Fruit fly (Drosophila melanogaster) whole organism, embryonic: ENCODE data around the gene CG13449.

Experiments
- ATbp ChIP-seq: fragments of 200-800 bp; sonication (Bioruptor generic); optimal IDR thresholded peaks from 2 replicates; lab custom pipeline; 2017; ENCODE audit warnings: missing biosample characterization, mild to moderate bottlenecking, missing genetic modification characterization, missing genetic modification reagents
- Adf1 ChIP-seq: fragments of 200-800 bp; sonication (Bioruptor generic); IDR thresholded peaks from 2 replicates; pipeline ENCODE4 v1.3.6; 2022; ENCODE audit warnings: missing biosample characterization, missing genetic modification characterization
- CG11723 ChIP-seq: fragments of 200-800 bp; sonication (Bioruptor generic); optimal IDR thresholded peaks from 2 replicates; lab custom pipeline; 2017; ENCODE audit warnings: missing biosample characterization, mild to moderate bottlenecking, missing genetic modification characterization
- CG12299 ChIP-seq: fragments of 200-800 bp; sonication (Bioruptor generic); optimal IDR thresholded peaks from 2 replicates; lab custom pipeline; 2018; ENCODE audit warnings: missing biosample characterization, mild to moderate bottlenecking, missing genetic modification characterization
- CG14441 ChIP-seq: fragments of 200-800 bp; sonication (Bioruptor generic); IDR thresholded peaks from 2 replicates; pipeline ENCODE4 v1.3.6; 2022; ENCODE audit warnings: missing biosample characterization, missing genetic modification characterization
- CG1647 ChIP-seq: fragments of 200-800 bp; sonication (Bioruptor generic); optimal IDR thresholded peaks from 3 replicates; lab custom pipeline; 2016; ENCODE audit warnings: missing biosample characterization, missing genetic modification characterization
- CG16779 ChIP-seq: fragments of 200-800 bp; sonication (Bioruptor generic); IDR thresholded peaks from 2 replicates; pipeline ENCODE4 v1.3.6; 2022; ENCODE audit warnings: missing biosample characterization, missing genetic modification characterization
- CG17186 ChIP-seq: fragments of 200-800 bp; sonication (Bioruptor generic); optimal IDR thresholded peaks from 3 replicates; lab custom pipeline; 2017; ENCODE audit warnings: missing biosample characterization, missing genetic modification reagents, missing genetic modification characterization
- CG2202 ChIP-seq: fragments of 200-800 bp; sonication (Bioruptor generic); optimal IDR thresholded peaks from 2 replicates; lab custom pipeline; 2018; ENCODE audit warnings: missing biosample characterization, mild to moderate bottlenecking, missing genetic modification characterization
- CG2712 ChIP-seq: fragments of 200-800 bp; optimal IDR thresholded peaks from 3 replicates; lab custom pipeline; 2019; ENCODE audit warnings: missing biosample characterization, mild to moderate bottlenecking, missing genetic modification characterization, moderate library complexity
- CG32532 ChIP-seq: fragments of 200-800 bp; sonication (Bioruptor generic); IDR thresholded peaks from 2 replicates; pipeline ENCODE4 v1.3.6; 2022; ENCODE audit warnings: missing biosample characterization, missing genetic modification characterization
- CG34224 ChIP-seq: fragments of 200-800 bp; sonication (Bioruptor generic); IDR thresholded peaks from 3 replicates; pipeline ENCODE4 v1.3.6; 2022; ENCODE audit warnings: missing biosample characterization, missing genetic modification characterization; ENCODE audit not compliant: partially characterized antibody
- CG3995 ChIP-seq: fragments of 200-800 bp; sonication (Bioruptor generic); optimal IDR thresholded peaks from 3 replicates; lab custom pipeline; 2016; ENCODE audit warnings: missing biosample characterization, missing genetic modification characterization
- CG4282 ChIP-seq: fragments of 200-800 bp; sonication (Bioruptor generic); optimal IDR thresholded peaks from 2 replicates; lab custom pipeline; 2016; ENCODE audit warnings: missing biosample characterization, missing genetic modification characterization
- CG7271 ChIP-seq: fragments of 200-800 bp; sonication (Bioruptor generic); optimal IDR thresholded peaks from 2 replicates; lab custom pipeline; 2018; ENCODE audit warnings: missing biosample characterization, mild to moderate bottlenecking, missing genetic modification characterization, moderate library complexity
- CG7556 ChIP-seq: fragments of 200-800 bp; sonication (Bioruptor generic); optimal IDR thresholded peaks from 2 replicates; lab custom pipeline; 2017; ENCODE audit warnings: missing biosample characterization, mild to moderate bottlenecking, missing genetic modification characterization
- CG8290 ChIP-seq, 3 experiments: fragments of 200-800 bp; sonication (Bioruptor generic); optimal IDR thresholded peaks; 2 replicates each; lab custom pipeline; 2016 to 2019; ENCODE audit warnings: missing biosample characterization in 3 of 3, missing genetic modification characterization in 3 of 3, mild to moderate bottlenecking in 2 of 3, moderate library complexity in 1 of 3
- CG9609 ChIP-seq: fragments of 200-800 bp; sonication (Bioruptor generic); optimal IDR thresholded peaks from 3 replicates; lab custom pipeline; 2016; ENCODE audit warnings: missing biosample characterization, missing genetic modification characterization
- CG9797 ChIP-seq: fragments of 200-800 bp; sonication (Bioruptor generic); optimal IDR thresholded peaks from 3 replicates; lab custom pipeline; 2018; ENCODE audit warnings: missing biosample characterization, mild to moderate bottlenecking, missing genetic modification characterization
- CG9932 ChIP-seq: fragments of 200-800 bp; sonication (Bioruptor generic); IDR thresholded peaks from 2 replicates; pipeline ENCODE4 v1.3.6; 2022; ENCODE audit warnings: missing biosample characterization, missing genetic modification characterization
- Dad ChIP-seq: fragments of 200-800 bp; sonication (Bioruptor generic); optimal IDR thresholded peaks from 3 replicates; lab custom pipeline; 2016; ENCODE audit warnings: missing biosample characterization, missing genetic modification characterization
- Dbx ChIP-seq: fragments of 200-800 bp; sonication (Bioruptor generic); IDR thresholded peaks from 3 replicates; pipeline ENCODE4 v1.3.6; 2022; ENCODE audit warnings: missing biosample characterization, missing genetic modification characterization
- Dip3 ChIP-seq: fragments of 200-800 bp; sonication (Bioruptor generic); optimal IDR thresholded peaks from 3 replicates; lab custom pipeline; 2016; ENCODE audit warnings: missing biosample characterization, missing genetic modification characterization
- Doc2 ChIP-seq: fragments of 200-800 bp; sonication (Bioruptor generic); IDR thresholded peaks from 2 replicates; pipeline ENCODE4 v1.3.6; 2022; ENCODE audit warnings: missing biosample characterization, missing genetic modification characterization
- Gsc ChIP-seq: fragments of 200-800 bp; sonication (Bioruptor generic); IDR thresholded peaks from 2 replicates; pipeline ENCODE4 v1.3.6; 2022; ENCODE audit warnings: missing biosample characterization, missing genetic modification characterization
- HmgZ ChIP-seq: fragments of 200-800 bp; sonication (Bioruptor generic); optimal IDR thresholded peaks from 2 replicates; lab custom pipeline; 2018; ENCODE audit warnings: missing biosample characterization, mild to moderate bottlenecking, missing genetic modification characterization
- Lim3 ChIP-seq: fragments of 200-800 bp; sonication (Bioruptor generic); IDR thresholded peaks from 2 replicates; pipeline ENCODE4 v1.3.6; 2022; ENCODE audit warnings: missing biosample characterization, missing genetic modification characterization
- MESR4 ChIP-seq: fragments of 200-800 bp; sonication (Bioruptor generic); optimal IDR thresholded peaks from 2 replicates; lab custom pipeline; 2018; ENCODE audit warnings: missing biosample characterization, mild to moderate bottlenecking, missing genetic modification characterization, moderate library complexity
- PHDP ChIP-seq: fragments of 200-800 bp; sonication (Bioruptor generic); optimal IDR thresholded peaks from 3 replicates; lab custom pipeline; 2018; ENCODE audit warnings: missing biosample characterization, mild to moderate bottlenecking, missing genetic modification characterization, moderate library complexity
- Pdp1 ChIP-seq, 2 experiments: fragments of 200-800 bp; sonication (Bioruptor generic); optimal IDR thresholded peaks; 3 replicates each; lab custom pipeline; 2016; ENCODE audit warnings: missing biosample characterization in 2 of 2, missing genetic modification characterization in 2 of 2, mild to moderate bottlenecking in 1 of 2, moderate library complexity in 1 of 2
- Spps ChIP-seq: fragments of 200-800 bp; sonication (Bioruptor generic); optimal IDR thresholded peaks from 2 replicates; lab custom pipeline; 2018; ENCODE audit warnings: missing biosample characterization, mild to moderate bottlenecking, missing genetic modification characterization
- Taf1 ChIP-seq: fragments of 200-800 bp; sonication (Bioruptor generic); IDR thresholded peaks from 2 replicates; pipeline ENCODE4 v1.3.6; 2022; ENCODE audit warnings: missing biosample characterization, missing genetic modification characterization
- Xbp1 ChIP-seq: fragments of 200-800 bp; sonication (Bioruptor generic); optimal IDR thresholded peaks from 3 replicates; lab custom pipeline; 2016; ENCODE audit warnings: missing biosample characterization, mild to moderate bottlenecking, missing genetic modification characterization
- ac ChIP-seq: fragments of 200-800 bp; sonication (Bioruptor generic); optimal IDR thresholded peaks from 3 replicates; lab custom pipeline; 2017; ENCODE audit warnings: missing biosample characterization, mild to moderate bottlenecking, missing genetic modification characterization
- bbx ChIP-seq: fragments of 200-800 bp; sonication (Bioruptor generic); IDR thresholded peaks from 2 replicates; pipeline ENCODE4 v1.3.6; 2022; ENCODE audit warnings: missing biosample characterization, missing genetic modification characterization; ENCODE audit not compliant: partially characterized antibody
- dan ChIP-seq: fragments of 200-800 bp; sonication (Bioruptor generic); IDR thresholded peaks from 2 replicates; pipeline ENCODE4 v1.3.6; 2022; ENCODE audit warnings: missing biosample characterization, missing genetic modification characterization
- dimm ChIP-seq: fragments of 200-800 bp; sonication (Bioruptor generic); IDR thresholded peaks from 2 replicates; pipeline ENCODE4 v1.3.6; 2022; ENCODE audit warnings: missing biosample characterization, missing genetic modification characterization
- dm ChIP-seq: fragments of 200-800 bp; sonication (Bioruptor generic); optimal IDR thresholded peaks from 3 replicates; lab custom pipeline; 2016; ENCODE audit warnings: missing biosample characterization, missing genetic modification characterization
- lab ChIP-seq: fragments of 200-800 bp; sonication (Bioruptor generic); optimal IDR thresholded peaks from 3 replicates; lab custom pipeline; 2017; ENCODE audit warnings: missing biosample characterization, missing genetic modification characterization, mild to moderate bottlenecking, moderate library complexity, missing genetic modification reagents
- lov ChIP-seq, 2 experiments: fragments of 200-800 bp in 1 of 2; fragments of >200 bp in 1 of 2; sonication (Bioruptor generic) in 1 of 2; IDR thresholded peaks in 1 of 2; optimal IDR thresholded peaks in 1 of 2; 2 replicates in 1 of 2; 3 replicates in 1 of 2; pipeline versions ENCODE4 v1.3.6 to Lab custom; 2017 to 2022; ENCODE audit warnings: missing biosample characterization in 1 of 2, missing genetic modification characterization in 1 of 2
- nau ChIP-seq: fragments of 200-800 bp; sonication (Bioruptor generic); optimal IDR thresholded peaks from 3 replicates; lab custom pipeline; 2017; ENCODE audit warnings: missing biosample characterization, mild to moderate bottlenecking, missing genetic modification characterization, missing genetic modification reagents
- org-1 ChIP-seq: fragments of 200-800 bp; sonication (Bioruptor generic); optimal IDR thresholded peaks from 2 replicates; lab custom pipeline; 2017; ENCODE audit warnings: missing biosample characterization, missing genetic modification characterization
- pho ChIP-seq: fragments of 200-800 bp; sonication (Bioruptor generic); optimal IDR thresholded peaks from 2 replicates; lab custom pipeline; 2016; ENCODE audit warnings: missing biosample characterization, missing genetic modification characterization
- pum ChIP-seq: fragments of 200-800 bp; sonication (Bioruptor generic); optimal IDR thresholded peaks from 2 replicates; lab custom pipeline; 2016; ENCODE audit warnings: missing biosample characterization, missing genetic modification characterization
- so ChIP-seq: fragments of 200-800 bp; sonication (Bioruptor generic); IDR thresholded peaks from 3 replicates; pipeline ENCODE4 v1.3.6; 2022; ENCODE audit warnings: missing biosample characterization, missing genetic modification characterization

CG13449 gene

DNA sequence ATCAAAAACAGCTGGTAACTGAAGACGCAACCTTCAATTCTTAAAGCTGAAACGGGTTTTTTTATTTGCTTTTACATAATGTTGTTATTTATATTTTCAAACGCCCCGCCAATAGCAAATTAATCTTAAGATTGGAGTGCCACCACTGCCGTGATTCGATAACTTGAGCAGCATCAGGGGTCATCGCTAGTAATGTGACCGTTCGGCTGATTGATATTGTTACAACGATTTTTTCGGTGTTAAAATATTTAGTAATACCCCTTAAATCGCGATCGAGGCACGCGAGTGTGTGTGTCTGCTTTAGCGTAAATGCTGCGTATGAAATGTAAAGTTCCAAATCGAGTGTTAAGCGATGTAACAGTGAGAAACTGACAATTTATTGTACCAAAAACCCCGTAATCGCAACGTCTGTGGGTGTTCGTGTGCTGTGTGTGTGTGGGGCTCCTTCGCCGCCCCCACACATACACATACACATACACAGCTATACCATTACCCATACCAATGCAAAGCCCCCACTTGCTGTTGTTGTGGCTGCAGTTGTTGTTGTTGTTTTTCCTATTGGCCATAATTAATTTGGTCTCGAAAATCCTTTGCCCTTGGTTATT lies 46.7 kb downstream of the CG13449 start, which contains the start of gene dop (continued):
- no peak for TF ChIP-seq lov (optimal IDR thresholded peaks at IDR 0.05; lab: Kevin White, UChicago)
- TF ChIP-seq lov (GFP tag; IDR thresholded peaks at IDR 0.05; lab: Robert Waterston, UW), result no peak
- TF ChIP-seq dimm, result no peak
- TF ChIP-seq Spps (tag; lab: Kevin White, UChicago), result no peak
- no peak for TF ChIP-seq Lim3 (GFP tag; lab: Robert Waterston, UW)
- no peak for TF ChIP-seq ATbp
- TF ChIP-seq pum (GFP tag; lab: Kevin White, UChicago), result no peak
- no peak for TF ChIP-seq Adf1 (GFP tag; lab: Robert Waterston, UW)
- TF ChIP-seq Xbp1 (GFP tag; lab: Kevin White, UChicago), result peak; percentile 25
- peak; percentile 15; the same call in 1 of the 2 replicates for TF ChIP-seq bbx (GFP tag; lab: Robert Waterston, UW)
- no peak for TF ChIP-seq CG16779 (GFP tag; lab: Robert Waterston, UW)
- no peak for TF ChIP-seq CG1647 (GFP tag; lab: Kevin White, UChicago)
- peak; percentile 3 for TF ChIP-seq CG8290 (GFP tag; optimal IDR thresholded peaks at IDR 0.05; lab: Kevin White, UChicago)
- peak in 1 of 2 experiments; percentile 40 for TF ChIP-seq CG8290 (tag; optimal IDR thresholded peaks at IDR 0.05; lab: Kevin White, UChicago)
- peak; percentile 62 for TF ChIP-seq CG9932 (GFP tag; lab: Robert Waterston, UW)
- TF ChIP-seq CG34224 (GFP tag; lab: Robert Waterston, UW), result peak; percentile 58
- no peak for TF ChIP-seq pho (GFP tag; lab: Kevin White, UChicago)
- 0 out of 3 replicates have a peak, but pooled peaks have one; percentile 35 for TF ChIP-seq Dbx (GFP tag; lab: Robert Waterston, UW)
- TF ChIP-seq CG2712 (tag; lab: Kevin White, UChicago), result no peak
- TF ChIP-seq Doc2, result no peak
- no peak for TF ChIP-seq lab (GFP tag; lab: Kevin White, UChicago)
- no peak for TF ChIP-seq CG12299 (tag; lab: Kevin White, UChicago)
- peak; percentile 49; the same call in 1 of the 2 replicates for TF ChIP-seq CG32532
- TF ChIP-seq Gsc (GFP tag; lab: Robert Waterston, UW), result no peak
- TF ChIP-seq ac, result no peak
- TF ChIP-seq CG9797 (GFP tag; lab: Kevin White, UChicago), result peak; percentile 92
- peak; percentile 82 for TF ChIP-seq CG3995 (GFP tag; lab: Kevin White, UChicago)
- no peak for TF ChIP-seq CG11723 (GFP tag; lab: Kevin White, UChicago)

DNA sequence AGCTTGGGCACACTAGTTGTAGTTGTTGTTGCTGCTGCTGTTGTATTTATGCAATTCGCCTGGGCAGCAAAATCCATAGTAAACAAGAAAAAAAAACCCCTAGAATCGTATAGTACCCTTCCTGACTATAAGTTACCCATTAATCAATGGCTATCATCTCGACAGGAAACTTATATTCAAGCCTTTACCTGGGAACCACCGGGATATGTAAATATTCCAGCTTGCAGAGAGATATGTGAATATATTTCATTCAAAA lies 48.8 kb downstream of the CG13449 start:
- TF ChIP-seq Pdp1 (GFP tag; optimal IDR thresholded peaks at IDR 0.05; lab: Kevin White, UChicago) (peak in 1 of 2 experiments; percentile 95), Dip3 (GFP tag; lab: Kevin White, UChicago) (no peak), CG34224 (GFP tag; lab: Robert Waterston, UW) (0 out of 3 replicates have a peak, but pooled peaks have one; percentile 4), MESR4 (GFP tag; lab: Kevin White, UChicago) (peak; percentile 6)

DNA sequence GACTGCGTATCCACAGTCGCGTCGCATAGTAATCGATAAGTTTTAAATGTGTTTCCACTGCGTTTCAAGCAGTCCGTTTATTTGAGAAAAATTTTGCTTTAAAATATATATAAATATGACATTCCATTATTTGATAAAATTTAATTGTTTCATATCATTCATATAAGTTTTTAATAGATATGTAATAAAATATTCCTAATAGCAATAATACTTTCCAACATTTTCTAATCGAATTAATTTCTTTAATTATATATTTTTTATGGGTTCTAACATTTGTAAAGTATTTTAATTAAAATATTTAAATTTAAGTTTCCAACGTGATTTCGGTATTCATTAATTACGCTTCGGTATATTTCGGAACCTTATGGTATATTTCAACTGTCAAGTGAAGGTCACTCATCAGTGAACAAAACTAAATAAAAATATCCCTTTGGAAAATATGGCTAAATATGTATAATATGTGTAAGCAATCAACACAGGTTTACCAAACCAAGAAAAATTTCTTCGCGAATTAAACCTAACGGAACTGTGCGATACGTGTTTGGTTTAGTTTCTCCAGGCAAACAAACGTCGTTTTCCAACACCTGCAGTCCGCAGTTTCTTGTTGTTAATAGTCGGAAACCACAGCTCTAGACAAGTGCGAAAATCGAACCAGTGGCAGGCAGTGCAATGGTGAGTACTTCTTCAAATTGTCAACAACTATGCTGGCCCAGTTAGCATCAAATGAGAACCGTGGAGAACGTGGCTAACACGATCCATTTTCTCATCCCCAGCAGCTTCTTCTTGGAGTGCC lies 49.4 kb downstream of the CG13449 start, which contains the start of the genes CG7739 and SCCRO:
TSS of gene CG7739 (minus strand) at position 8 of the 793 bp plus-strand sequence.
TSS of gene SCCRO (plus strand) at position 370 of the 793 bp plus-strand sequence.
- TF ChIP-seq HmgZ (tag; lab: Kevin White, UChicago) (peak; percentile 20), PHDP (tag; lab: Kevin White, UChicago) (peak; percentile 64), CG14441 (GFP tag; lab: Robert Waterston, UW) (peak; percentile 71), nau (GFP tag; lab: Kevin White, UChicago) (no peak), CG9609 (peak; percentile 20), CG8290 (GFP tag; optimal IDR thresholded peaks at IDR 0.05; lab: Kevin White, UChicago) (no peak), CG8290 (tag; optimal IDR thresholded peaks at IDR 0.05; lab: Kevin White, UChicago) (no peak), Dad (GFP tag; lab: Kevin White, UChicago) (peak; percentile 19), dm (peak; percentile 12), Taf1 (GFP tag; lab: Robert Waterston, UW) (0 out of 2 replicates have a peak, but pooled peaks have one; percentile 5), so (GFP tag; lab: Robert Waterston, UW) (no peak), CG2202 (tag; lab: Kevin White, UChicago) (no peak), dan (GFP tag; lab: Robert Waterston, UW) (no peak), CG17186 (GFP tag; lab: Kevin White, UChicago) (no peak), CG7556 (GFP tag; lab: Kevin White, UChicago) (peak; percentile 33), CG4282 (no peak), org-1 (GFP tag; lab: Kevin White, UChicago) (no peak), CG7271 (no peak)
